Worm (Caenorhabditis elegans) whole organism, L1 larva: ENCODE measurements around the gene lec-9.

Experiments used
- alr-1 ChIP-seq: fragments of 200-800 bp; sonication (Bioruptor generic); optimal IDR thresholded peaks from 2 replicates; lab custom pipeline; 2018; ENCODE audit warnings: borderline replicate concordance, mild to moderate bottlenecking, missing genetic modification characterization, missing compliant biosample characterization
- unc-86 ChIP-seq: sonication (generic microtip); optimal IDR thresholded peaks from 2 replicates; lab custom pipeline; 2016; ENCODE audit warnings: missing genetic modification characterization, missing compliant biosample characterization

DNA sequence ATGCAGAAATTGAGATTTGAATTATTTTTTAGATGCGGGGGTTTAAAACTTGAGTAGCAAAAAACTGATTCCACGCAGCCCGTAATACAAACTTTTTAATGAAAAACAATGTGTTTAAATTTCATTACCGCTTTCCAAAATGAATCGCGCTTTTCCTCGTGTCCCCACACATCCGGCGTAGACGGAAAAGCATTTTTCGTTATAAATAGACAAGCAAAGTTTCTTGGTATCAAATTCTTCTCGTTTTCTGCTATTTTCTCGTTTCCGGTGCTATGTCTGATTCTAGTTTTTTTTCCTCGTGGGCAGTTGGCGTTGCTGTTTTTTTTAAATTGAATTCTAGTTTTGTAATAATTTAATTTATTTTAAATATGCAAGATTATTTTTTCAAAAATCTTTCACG lies 12.7 kb downstream of the lec-9 start:
- no peak for TF ChIP-seq unc-86 (tag; lab: Kevin White, UChicago)
- no peak for TF ChIP-seq alr-1
